Fruit fly (Drosophila melanogaster) S2 (cell line): ENCODE measurements around the gene ctrip.
A peak's percentile ranks its signal among the peaks of the same experiment; 100 is the strongest.

Source experiments
- CG8478 ChIP-seq: fragments of >200 bp; optimal IDR thresholded peaks from 2 replicates; lab custom pipeline; 2018
- CTCF ChIP-seq, 2 experiments: fragments of >200 bp; optimal IDR thresholded peaks; 2 replicates each; lab custom pipeline; 2018

Gene ctrip

dm6 chr3R:4811936-4812534 is at the start of gene ctrip, which contains the start of gene Hus1-like:
ctrip (minus strand) TSS chr3R:4812096.
Hus1-like (minus strand) TSS chr3R:4812096.
- no peak for TF ChIP-seq CG8478 (lab: Kevin White, UChicago)
- TF ChIP-seq CTCF (optimal IDR thresholded peaks at IDR 0.05; lab: Kevin White, UChicago) = peak in 1 of 2 experiments; percentile 9

- no peak for TF ChIP-seq CTCF (optimal IDR thresholded peaks at IDR 0.05; lab: Kevin White, UChicago)
- no peak for TF ChIP-seq CG8478 (lab: Kevin White, UChicago)
Measured at dm6 chr3R:4861144-4861543, 49.2 kb upstream of the ctrip start.

DNA sequence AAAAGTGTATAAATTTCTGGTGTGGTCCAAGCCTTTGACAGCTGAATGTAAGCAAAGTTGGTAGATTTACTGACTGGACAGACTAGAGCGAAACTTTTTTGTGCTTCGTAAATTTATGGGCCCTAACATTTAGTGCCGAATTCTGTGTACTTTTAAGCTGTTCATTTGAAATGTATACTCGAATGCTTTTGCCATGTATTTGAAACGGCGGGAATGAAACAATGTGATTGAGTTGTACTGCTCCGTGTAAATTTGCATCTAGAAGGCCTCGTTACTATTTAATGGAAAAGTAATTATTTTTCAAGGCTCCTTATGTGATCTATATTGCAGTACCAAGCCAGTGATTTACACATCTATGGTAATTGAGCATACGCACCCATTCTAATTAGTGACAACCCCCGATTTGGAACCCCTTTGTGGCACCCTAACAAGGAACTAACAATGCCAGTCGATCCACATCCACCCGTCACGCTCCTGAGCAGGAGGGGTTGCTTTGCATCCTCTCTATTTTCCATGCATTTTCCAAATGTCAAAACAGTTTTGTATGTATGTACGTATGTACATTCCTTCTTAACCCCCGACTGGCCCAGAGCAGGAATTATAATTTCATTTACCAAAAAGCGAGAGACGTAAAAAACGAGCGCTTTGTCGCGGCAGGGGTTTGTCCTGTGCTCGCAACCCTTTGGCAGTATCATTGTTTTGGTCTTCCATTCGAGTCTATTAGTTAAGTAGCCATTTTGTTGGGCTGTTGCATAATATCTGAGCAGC is 46.8 kb upstream of the ctrip start:
- TF ChIP-seq CG8478 (lab: Kevin White, UChicago) (no peak), CTCF (optimal IDR thresholded peaks at IDR 0.05; lab: Kevin White, UChicago) (no peak)

- no peak for TF ChIP-seq CTCF (optimal IDR thresholded peaks at IDR 0.05; lab: Kevin White, UChicago)
- TF ChIP-seq CG8478 (lab: Kevin White, UChicago) = no peak
Measured at dm6 chr3R:4858018-4858417, 46.1 kb upstream of the ctrip start.

- TF ChIP-seq CTCF (optimal IDR thresholded peaks at IDR 0.05; lab: Kevin White, UChicago) (no peak), CG8478 (lab: Kevin White, UChicago) (no peak)
Measured at dm6 chr3R:4855711-4856110, 43.8 kb upstream of the ctrip start.

DNA sequence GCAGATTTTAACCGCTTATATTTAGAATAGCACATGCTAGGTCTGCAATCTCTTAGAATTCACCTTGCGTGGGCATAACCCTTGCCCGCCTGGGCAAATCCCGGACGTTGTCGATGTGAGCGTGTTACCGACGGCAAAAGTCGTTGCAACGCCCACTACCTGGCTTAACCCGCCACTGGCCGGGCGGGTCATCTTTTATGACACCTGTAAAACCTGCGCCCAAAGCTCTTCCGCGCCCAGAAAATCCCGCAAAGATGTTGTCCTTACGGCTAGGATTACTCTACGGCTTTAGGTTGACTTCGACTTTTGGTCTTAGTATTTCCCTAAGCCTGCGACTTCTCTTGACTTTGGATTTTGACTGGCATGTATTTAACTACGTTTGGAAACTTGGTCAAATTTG is 42.3 kb upstream of the ctrip start:
- TF ChIP-seq CTCF (optimal IDR thresholded peaks at IDR 0.05; lab: Kevin White, UChicago) (no peak), CG8478 (lab: Kevin White, UChicago) (no peak)

- no peak for TF ChIP-seq CG8478 (lab: Kevin White, UChicago)
- no peak for TF ChIP-seq CTCF (optimal IDR thresholded peaks at IDR 0.05; lab: Kevin White, UChicago)
Measured at dm6 chr3R:4853504-4853903, 41.6 kb upstream of the ctrip start.

- peak; percentile 32 to 39 for TF ChIP-seq CTCF (optimal IDR thresholded peaks at IDR 0.05; lab: Kevin White, UChicago)
- TF ChIP-seq CG8478 (lab: Kevin White, UChicago) = peak; percentile 62
Measured at dm6 chr3R:4852373-4852860, 40.5 kb upstream of the ctrip start, which contains the start of gene opa. opa (plus strand) TSS chr3R:4852813.

- TF ChIP-seq CG8478 (lab: Kevin White, UChicago) = no peak
- TF ChIP-seq CTCF (optimal IDR thresholded peaks at IDR 0.05; lab: Kevin White, UChicago) = no peak
Measured at dm6 chr3R:4849035-4849656, 37.2 kb upstream of the ctrip start.

- TF ChIP-seq CTCF (optimal IDR thresholded peaks at IDR 0.05; lab: Kevin White, UChicago) = no peak
- no peak for TF ChIP-seq CG8478 (lab: Kevin White, UChicago)
Measured at dm6 chr3R:4847388-4847787, 35.5 kb upstream of the ctrip start.

DNA sequence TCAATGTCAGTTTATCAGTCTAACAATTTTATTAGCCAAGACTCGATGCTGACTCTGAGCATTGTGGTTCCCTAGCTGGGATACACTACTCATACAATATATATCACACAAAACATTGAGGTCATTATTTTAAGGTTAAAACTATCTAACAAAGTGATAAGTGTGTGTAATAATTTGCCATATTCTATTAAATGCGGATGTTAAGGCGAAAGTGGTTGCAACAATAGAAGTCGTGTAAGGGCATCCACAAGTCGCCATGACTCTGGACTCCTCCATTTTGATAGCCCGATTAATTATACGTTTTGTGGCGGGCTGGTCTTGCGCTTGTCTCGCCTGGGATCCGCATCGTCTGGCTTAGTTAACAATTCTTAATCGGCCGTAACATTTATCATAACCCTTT is 34.9 kb upstream of the ctrip start:
- no peak for TF ChIP-seq CG8478 (lab: Kevin White, UChicago)
- no peak for TF ChIP-seq CTCF (optimal IDR thresholded peaks at IDR 0.05; lab: Kevin White, UChicago)

DNA sequence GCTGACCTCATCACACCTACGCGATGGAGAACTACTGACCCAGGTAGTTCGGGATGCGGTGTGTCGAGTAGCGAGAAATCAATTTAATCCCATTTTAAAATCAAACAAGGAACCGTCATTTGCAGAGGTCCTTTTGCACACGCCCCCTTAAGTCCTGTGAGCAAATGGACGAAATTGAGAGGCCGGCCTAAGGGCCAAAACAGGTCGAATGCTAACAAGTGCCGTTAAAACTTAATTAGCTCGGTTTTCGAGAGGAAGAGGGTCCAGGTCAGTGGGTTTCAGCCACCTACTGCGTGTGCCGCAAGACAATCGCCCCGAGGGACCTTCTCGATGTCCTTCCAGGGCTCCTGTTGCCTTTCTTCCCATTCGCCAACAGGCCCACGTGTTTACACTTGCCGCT is 34.3 kb upstream of the ctrip start:
- no peak for TF ChIP-seq CTCF (optimal IDR thresholded peaks at IDR 0.05; lab: Kevin White, UChicago)
- no peak for TF ChIP-seq CG8478 (lab: Kevin White, UChicago)

DNA sequence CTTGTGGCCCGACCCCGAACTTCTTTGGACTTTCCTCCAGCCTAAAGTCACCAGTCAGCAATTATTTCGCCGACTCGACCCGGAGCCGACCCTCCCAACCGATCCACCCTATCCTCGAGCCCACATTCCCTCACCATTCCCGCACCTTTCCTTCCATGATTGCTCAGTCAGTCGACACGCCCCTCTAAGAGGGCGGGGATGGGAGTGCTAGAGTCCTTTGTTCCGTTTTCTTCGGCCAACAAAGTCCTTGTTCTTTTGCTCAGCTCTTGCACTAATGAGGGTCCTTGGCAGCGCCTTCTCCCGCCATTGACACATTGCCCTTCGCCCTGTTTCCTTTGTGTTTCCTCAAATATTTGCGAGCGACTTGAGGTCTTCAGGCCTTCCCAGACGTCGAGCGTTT is 33.5 kb upstream of the ctrip start:
- TF ChIP-seq CTCF (optimal IDR thresholded peaks at IDR 0.05; lab: Kevin White, UChicago) (no peak), CG8478 (lab: Kevin White, UChicago) (no peak)

DNA sequence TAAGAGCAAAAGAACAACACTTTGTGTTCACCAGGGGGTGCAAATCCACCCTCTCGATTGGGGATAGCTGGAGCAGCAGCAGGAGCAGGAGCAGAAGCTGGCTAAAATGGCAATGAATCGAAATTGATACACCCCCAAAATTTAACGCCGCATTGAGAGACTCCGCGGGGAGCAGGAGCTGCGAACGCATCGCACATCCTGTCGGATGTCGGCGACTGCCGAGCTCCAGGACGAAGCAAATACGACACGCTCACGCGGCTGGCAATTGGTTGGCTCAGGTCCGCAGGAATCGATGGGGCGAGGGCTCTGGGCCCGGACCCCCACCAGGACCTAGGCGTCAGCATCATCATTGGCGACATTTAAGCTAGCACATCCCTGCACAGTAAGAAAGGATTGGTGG is 31.1 kb upstream of the ctrip start:
- TF ChIP-seq CG8478 (lab: Kevin White, UChicago) (no peak), CTCF (optimal IDR thresholded peaks at IDR 0.05; lab: Kevin White, UChicago) (no peak)

dm6 chr3R:4840757-4841156 is 28.9 kb upstream of the ctrip start:
- no peak for TF ChIP-seq CTCF (optimal IDR thresholded peaks at IDR 0.05; lab: Kevin White, UChicago)
- no peak for TF ChIP-seq CG8478 (lab: Kevin White, UChicago)
